Fruit fly (Drosophila melanogaster) ovary, adult (tissue): Measurements from ENCODE around the gene CG32814.

Source experiments
- CG17801 ChIP-seq: fragments of 200-800 bp; optimal IDR thresholded peaks from 2 replicates; lab custom pipeline; 2019; ENCODE audit warnings: missing biosample characterization, mild to moderate bottlenecking, missing genetic modification characterization, moderate library complexity; ENCODE audit not compliant: partially characterized antibody

CG32814 gene

dm6 chrX:1026511-1026910 lies at the start of gene CG32814, which contains the start of the genes CG11638 and CG3021:
Gene CG32814 (minus strand): TSS chrX:1026700.
Gene CG11638 (minus strand): TSS chrX:1026703.
Gene CG3021 (plus strand): TSS chrX:1026791.
- TF ChIP-seq CG17801 (GFP tag; lab: Kevin White, UChicago), result peak; percentile 63

- TF ChIP-seq CG17801 (GFP tag; lab: Kevin White, UChicago), result peak; percentile 13
Measured at dm6 chrX:1063143-1063542, 36.6 kb upstream of the CG32814 start.

- TF ChIP-seq CG17801 (GFP tag; lab: Kevin White, UChicago), result no peak
Measured at dm6 chrX:1056338-1056737, 29.8 kb upstream of the CG32814 start.

dm6 chrX:1052684-1053389 lies 26.3 kb upstream of the CG32814 start:
- TF ChIP-seq CG17801 (GFP tag; lab: Kevin White, UChicago), result no peak

dm6 chrX:1051251-1051629 lies 24.7 kb upstream of the CG32814 start, which contains the start of gene CG14629:
Gene CG14629 (plus strand): TSS chrX:1051525.
- TF ChIP-seq CG17801 (GFP tag; lab: Kevin White, UChicago), result no peak

dm6 chrX:1050617-1051250 lies 24.2 kb upstream of the CG32814 start:
- no peak for TF ChIP-seq CG17801 (GFP tag; lab: Kevin White, UChicago)

- no peak for TF ChIP-seq CG17801 (GFP tag; lab: Kevin White, UChicago)
Measured at dm6 chrX:1047695-1048094, 21.2 kb upstream of the CG32814 start.

- TF ChIP-seq CG17801 (GFP tag; lab: Kevin White, UChicago), result no peak
Measured at dm6 chrX:1045924-1046323, 19.4 kb upstream of the CG32814 start, which contains the start of gene CG42259. Gene CG42259 (plus strand): TSS chrX:1046224.

- TF ChIP-seq CG17801 (GFP tag; lab: Kevin White, UChicago), result no peak
Measured at dm6 chrX:1041407-1042038, 15.0 kb upstream of the CG32814 start.

- peak; percentile 22 for TF ChIP-seq CG17801 (GFP tag; lab: Kevin White, UChicago)
Measured at dm6 chrX:1033066-1033465, 6.6 kb upstream of the CG32814 start.

- no peak for TF ChIP-seq CG17801 (GFP tag; lab: Kevin White, UChicago)
Measured at dm6 chrX:1031196-1031595, 4.7 kb upstream of the CG32814 start, which contains the start of gene CG14630. Gene CG14630 (plus strand): TSS chrX:1031496.

- peak; percentile 13 for TF ChIP-seq CG17801 (GFP tag; lab: Kevin White, UChicago)
Measured at dm6 chrX:1030478-1030877, 4.0 kb upstream of the CG32814 start, which contains the start of the genes Cdc45 and Rpp21. Gene Cdc45 (minus strand): TSS chrX:1030556. Gene Rpp21 (plus strand): TSS chrX:1030758.

dm6 chrX:1011543-1012085 lies 14.9 kb downstream of the CG32814 start, which contains the start of the genes TfIIA-S-2 and CG14631:
Gene TfIIA-S-2 (minus strand): TSS chrX:1011643.
Gene CG14631 (plus strand): TSS chrX:1012035.
- no peak for TF ChIP-seq CG17801 (GFP tag; lab: Kevin White, UChicago)

- TF ChIP-seq CG17801 (GFP tag; lab: Kevin White, UChicago), result no peak
Measured at dm6 chrX:1009468-1010259, 16.8 kb downstream of the CG32814 start.
